Fruit fly (Drosophila melanogaster) whole organism, embryonic: Measurements from ENCODE around the gene CG4631.
A peak's percentile ranks its signal among the peaks of the same experiment; 100 is the strongest.

ENCODE experiments used
- Abd-B ChIP-seq: fragments of 200-800 bp; sonication (Bioruptor generic); optimal IDR thresholded peaks from 2 replicates; lab custom pipeline; 2018; ENCODE audit warnings: missing biosample characterization, mild to moderate bottlenecking, missing genetic modification characterization, moderate library complexity
- Aef1 ChIP-seq: fragments of 200-800 bp; sonication (Bioruptor generic); IDR thresholded peaks from 3 replicates; pipeline ENCODE4 v1.3.6; 2022; ENCODE audit warnings: missing biosample characterization, missing genetic modification characterization
- Antp ChIP-seq: fragments of 200-800 bp; sonication (Bioruptor generic); optimal IDR thresholded peaks from 3 replicates; lab custom pipeline; 2016; ENCODE audit warnings: missing biosample characterization, missing genetic modification characterization
- CG1024 ChIP-seq: fragments of 200-800 bp; sonication (Bioruptor generic); IDR thresholded peaks from 2 replicates; pipeline ENCODE4 v1.3.6; 2022; ENCODE audit warnings: missing biosample characterization, missing genetic modification characterization
- CG10366 ChIP-seq: fragments of 200-800 bp; sonication (Bioruptor generic); IDR thresholded peaks from 2 replicates; pipeline ENCODE4 v1.3.6; 2022; ENCODE audit warnings: missing biosample characterization, missing genetic modification characterization
- CG11085 ChIP-seq: fragments of 200-800 bp; sonication (Bioruptor generic); IDR thresholded peaks from 2 replicates; pipeline ENCODE4 v1.3.6; 2022; ENCODE audit warnings: missing biosample characterization, missing genetic modification characterization
- CG12219 ChIP-seq: fragments of 200-800 bp; sonication (Bioruptor generic); optimal IDR thresholded peaks from 3 replicates; lab custom pipeline; 2018; ENCODE audit warnings: missing biosample characterization, mild to moderate bottlenecking, missing genetic modification characterization
- CG12769 ChIP-seq: fragments of 200-800 bp; sonication (Bioruptor generic); optimal IDR thresholded peaks from 2 replicates; lab custom pipeline; 2019; ENCODE audit warnings: missing biosample characterization, mild to moderate bottlenecking, missing genetic modification characterization, moderate library complexity
- CG16815 ChIP-seq: fragments of 200-800 bp; sonication (Bioruptor generic); optimal IDR thresholded peaks from 3 replicates; lab custom pipeline; 2017; ENCODE audit warnings: missing biosample characterization, mild to moderate bottlenecking, missing genetic modification characterization
- CG18262 ChIP-seq: fragments of 200-800 bp; optimal IDR thresholded peaks from 3 replicates; lab custom pipeline; 2019; ENCODE audit warnings: missing biosample characterization, mild to moderate bottlenecking, missing genetic modification characterization, moderate library complexity
- CG2199 ChIP-seq: fragments of 200-800 bp; sonication (Bioruptor generic); IDR thresholded peaks from 3 replicates; pipeline ENCODE4 v1.3.6; 2022; ENCODE audit warnings: missing biosample characterization, missing genetic modification characterization
- CG30431 ChIP-seq: fragments of 200-800 bp; sonication (Bioruptor generic); optimal IDR thresholded peaks from 2 replicates; lab custom pipeline; 2017; ENCODE audit warnings: missing biosample characterization, missing genetic modification characterization
- CG32532 ChIP-seq: fragments of 200-800 bp; sonication (Bioruptor generic); IDR thresholded peaks from 2 replicates; pipeline ENCODE4 v1.3.6; 2022; ENCODE audit warnings: missing biosample characterization, missing genetic modification characterization
- CG32767 ChIP-seq: fragments of 200-800 bp; sonication (Bioruptor generic); IDR thresholded peaks from 2 replicates; pipeline ENCODE4 v1.3.6; 2022; ENCODE audit warnings: missing biosample characterization, missing genetic modification characterization
- CG42726 ChIP-seq: fragments of 200-800 bp; sonication (Bioruptor generic); IDR thresholded peaks from 2 replicates; pipeline ENCODE4 v1.3.6; 2022; ENCODE audit warnings: missing biosample characterization, missing genetic modification characterization; ENCODE audit not compliant: partially characterized antibody
- CG4282 ChIP-seq: fragments of 200-800 bp; sonication (Bioruptor generic); optimal IDR thresholded peaks from 2 replicates; lab custom pipeline; 2016; ENCODE audit warnings: missing biosample characterization, missing genetic modification characterization
- CG4424 ChIP-seq: fragments of 200-800 bp; sonication (Bioruptor generic); optimal IDR thresholded peaks from 3 replicates; lab custom pipeline; 2016; ENCODE audit warnings: missing biosample characterization, missing genetic modification characterization
- CG8388 ChIP-seq: fragments of 200-800 bp; sonication (Bioruptor generic); optimal IDR thresholded peaks from 2 replicates; lab custom pipeline; 2019; ENCODE audit warnings: missing biosample characterization, mild to moderate bottlenecking, missing genetic modification characterization, moderate library complexity
- CG8478 ChIP-seq: fragments of >200 bp; optimal IDR thresholded peaks from 2 replicates; lab custom pipeline; 2018
- Camta ChIP-seq: fragments of 200-800 bp; sonication (Bioruptor generic); optimal IDR thresholded peaks from 2 replicates; lab custom pipeline; 2016; ENCODE audit warnings: missing biosample characterization, missing genetic modification characterization
- Chrac-16 ChIP-seq: fragments of 200-800 bp; sonication (Bioruptor generic); optimal IDR thresholded peaks from 3 replicates; lab custom pipeline; 2016; ENCODE audit warnings: missing biosample characterization, missing genetic modification characterization
- CrebB ChIP-seq: fragments of 200-800 bp; sonication (Bioruptor generic); optimal IDR thresholded peaks from 3 replicates; lab custom pipeline; 2018; ENCODE audit warnings: missing biosample characterization, mild to moderate bottlenecking, missing genetic modification characterization
- D19B ChIP-seq: fragments of 200-800 bp; sonication (Bioruptor generic); optimal IDR thresholded peaks from 2 replicates; lab custom pipeline; 2017; ENCODE audit warnings: missing biosample characterization, mild to moderate bottlenecking, missing genetic modification characterization
- HHEX ChIP-seq: fragments of 200-800 bp; sonication (Bioruptor generic); optimal IDR thresholded peaks from 3 replicates; lab custom pipeline; 2017; ENCODE audit warnings: missing biosample characterization, mild to moderate bottlenecking, missing genetic modification characterization, missing genetic modification reagents
- HLH54F ChIP-seq: fragments of 200-800 bp; sonication (Bioruptor generic); optimal IDR thresholded peaks from 3 replicates; lab custom pipeline; 2016; ENCODE audit warnings: missing biosample characterization, missing genetic modification characterization
- Hmx ChIP-seq: fragments of 200-800 bp; sonication (Bioruptor generic); optimal IDR thresholded peaks from 2 replicates; lab custom pipeline; 2016; ENCODE audit warnings: missing biosample characterization, missing genetic modification characterization
- Neu2 ChIP-seq: fragments of 200-800 bp; sonication (Bioruptor generic); optimal IDR thresholded peaks from 3 replicates; lab custom pipeline; 2016; ENCODE audit warnings: missing biosample characterization, missing genetic modification characterization, borderline replicate concordance
- Rx ChIP-seq: fragments of 200-800 bp; sonication (Bioruptor generic); IDR thresholded peaks from 2 replicates; pipeline ENCODE4 v1.3.6; 2022; ENCODE audit warnings: missing biosample characterization, missing genetic modification characterization
- Stat92E ChIP-seq, 3 experiments: fragments of >200 bp in 2 of 3; fragments of 200-800 bp in 1 of 3; sonication (Bioruptor generic) in 1 of 3; optimal IDR thresholded peaks; 2 replicates each; lab custom pipeline; 2017 to 2019; ENCODE audit warnings: missing biosample characterization in 3 of 3, missing genetic modification characterization in 3 of 3, mild to moderate bottlenecking in 1 of 3, moderate library complexity in 1 of 3
- Trl ChIP-seq, 3 experiments: fragments of >200 bp in 2 of 3; fragments of 200-800 bp in 1 of 3; sonication (Bioruptor generic) in 1 of 3; optimal IDR thresholded peaks; 2 replicates in 1 of 3; 3 replicates in 2 of 3; lab custom pipeline; 2016 to 2017; ENCODE audit warnings: missing biosample characterization in 1 of 3, missing genetic modification characterization in 1 of 3
- ap ChIP-seq: fragments of 200-800 bp; sonication (Bioruptor generic); IDR thresholded peaks from 2 replicates; pipeline ENCODE4 v1.3.6; 2022; ENCODE audit warnings: missing biosample characterization, missing genetic modification characterization
- az2 ChIP-seq: fragments of 200-800 bp; sonication (Bioruptor generic); optimal IDR thresholded peaks from 3 replicates; lab custom pipeline; 2016; ENCODE audit warnings: missing biosample characterization, missing genetic modification characterization
- bsh ChIP-seq, 2 experiments: fragments of 200-800 bp; sonication (Bioruptor generic); optimal IDR thresholded peaks; 2 replicates each; lab custom pipeline; 2017 to 2018; ENCODE audit warnings: mild to moderate bottlenecking in 2 of 2, missing biosample characterization in 2 of 2, missing genetic modification characterization in 2 of 2, moderate library complexity in 1 of 2
- chn ChIP-seq: fragments of 200-800 bp; sonication (Bioruptor generic); optimal IDR thresholded peaks from 2 replicates; lab custom pipeline; 2016; ENCODE audit warnings: missing biosample characterization, missing genetic modification characterization
- croc ChIP-seq: fragments of 200-800 bp; sonication (Bioruptor generic); conservative IDR thresholded peaks from 3 replicates; pipeline ENCODE4 v1.3.6; 2022; ENCODE audit warnings: missing biosample characterization, missing genetic modification characterization
- cwo ChIP-seq: fragments of 200-800 bp; sonication (Bioruptor generic); optimal IDR thresholded peaks from 3 replicates; lab custom pipeline; 2017; ENCODE audit warnings: missing biosample characterization, missing genetic modification characterization, mild to moderate bottlenecking, moderate library complexity, missing genetic modification reagents
- dimm ChIP-seq: fragments of 200-800 bp; sonication (Bioruptor generic); IDR thresholded peaks from 2 replicates; pipeline ENCODE4 v1.3.6; 2022; ENCODE audit warnings: missing biosample characterization, missing genetic modification characterization
- hbn ChIP-seq: fragments of 200-800 bp; sonication (Bioruptor generic); IDR thresholded peaks from 2 replicates; pipeline ENCODE4 v1.3.6; 2022; ENCODE audit warnings: missing biosample characterization, missing genetic modification characterization; ENCODE audit not compliant: partially characterized antibody
- lov ChIP-seq, 2 experiments: fragments of 200-800 bp in 1 of 2; fragments of >200 bp in 1 of 2; sonication (Bioruptor generic) in 1 of 2; IDR thresholded peaks in 1 of 2; optimal IDR thresholded peaks in 1 of 2; 2 replicates in 1 of 2; 3 replicates in 1 of 2; pipeline versions ENCODE4 v1.3.6 to Lab custom; 2017 to 2022; ENCODE audit warnings: missing biosample characterization in 1 of 2, missing genetic modification characterization in 1 of 2
- odd ChIP-seq: fragments of 200-800 bp; sonication (Bioruptor generic); optimal IDR thresholded peaks from 2 replicates; lab custom pipeline; 2017; ENCODE audit warnings: missing biosample characterization, mild to moderate bottlenecking, missing genetic modification characterization
- pan ChIP-seq, 4 experiments: fragments of >200 bp in 3 of 4; fragments of 200-800 bp in 1 of 4; sonication (Bioruptor generic) in 1 of 4; optimal IDR thresholded peaks in 3 of 4; IDR thresholded peaks in 1 of 4; 2 replicates each; pipeline versions ENCODE4 v1.3.6 to Lab custom; 2017 to 2022; ENCODE audit warnings: missing biosample characterization in 2 of 4, missing genetic modification characterization in 2 of 4, mixed read lengths in 1 of 4
- ro ChIP-seq: fragments of 200-800 bp; sonication (Bioruptor generic); IDR thresholded peaks from 2 replicates; pipeline ENCODE4 v1.3.6; 2022; ENCODE audit warnings: missing biosample characterization, missing genetic modification characterization
- scrt ChIP-seq: fragments of 200-800 bp; sonication (Bioruptor generic); optimal IDR thresholded peaks from 2 replicates; lab custom pipeline; 2018; ENCODE audit warnings: missing biosample characterization, mild to moderate bottlenecking, missing genetic modification characterization, moderate library complexity
- sens ChIP-seq: fragments of 200-800 bp; sonication (Bioruptor generic); peaks from one replicate; lab custom pipeline; 2016; ENCODE audit warnings: missing biosample characterization, missing genetic modification characterization
- sisA ChIP-seq: fragments of 200-800 bp; sonication (Bioruptor generic); IDR thresholded peaks from 2 replicates; pipeline ENCODE4 v1.3.6; 2022; ENCODE audit warnings: missing biosample characterization, missing genetic modification characterization
- slp2 ChIP-seq: fragments of 200-800 bp; sonication (Bioruptor generic); optimal IDR thresholded peaks from 2 replicates; lab custom pipeline; 2016; ENCODE audit warnings: missing biosample characterization, missing genetic modification characterization
- unc-4 ChIP-seq: fragments of 200-800 bp; sonication (Bioruptor generic); IDR thresholded peaks from 2 replicates; pipeline ENCODE4 v1.3.6; 2022; ENCODE audit warnings: missing biosample characterization, missing genetic modification characterization; ENCODE audit not compliant: partially characterized antibody
- vvl ChIP-seq: fragments of 200-800 bp; sonication (Bioruptor generic); IDR thresholded peaks from 2 replicates; pipeline ENCODE4 v1.3.6; 2022; ENCODE audit warnings: missing biosample characterization, missing genetic modification characterization
- wdn ChIP-seq: fragments of 200-800 bp; sonication (Bioruptor generic); IDR thresholded peaks from 2 replicates; pipeline ENCODE4 v1.3.6; 2022; ENCODE audit warnings: missing biosample characterization, missing genetic modification characterization
- zfh1 ChIP-seq: fragments of 200-800 bp; sonication (Bioruptor generic); IDR thresholded peaks from 3 replicates; pipeline ENCODE4 v1.3.6; 2022; ENCODE audit warnings: missing biosample characterization, missing genetic modification characterization

Gene CG4631

DNA sequence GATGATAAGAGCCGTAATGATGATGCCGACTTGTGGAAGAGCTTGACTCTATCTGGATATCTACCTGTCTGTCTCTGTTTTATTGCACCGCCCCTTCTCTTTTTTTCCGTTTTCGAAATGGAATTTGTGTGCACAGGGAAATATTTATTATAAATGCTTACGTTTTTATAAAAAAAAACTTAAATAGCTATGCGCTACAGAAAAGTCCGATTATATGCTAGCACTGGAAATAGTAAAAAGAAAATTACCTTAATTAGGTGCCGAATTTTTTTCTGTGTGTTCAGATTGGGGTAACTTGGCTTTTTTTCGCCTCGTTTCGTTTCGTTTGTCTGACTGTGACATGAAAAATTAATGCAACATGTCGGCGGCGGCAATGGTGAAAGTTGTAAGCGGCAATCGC lies 15.2 kb upstream of the CG4631 start (continued):
- TF ChIP-seq CG10366 (GFP tag; lab: Robert Waterston, UW) (0 out of 2 replicates have a peak, but pooled peaks have one; percentile 31), slp2 (GFP tag; lab: Kevin White, UChicago) (no peak), CG30431 (GFP tag; lab: Kevin White, UChicago) (peak; percentile 20), hbn (no peak), sisA (GFP tag; lab: Robert Waterston, UW) (peak; percentile 71), dimm (peak; percentile 56; the same call in 1 of the 2 replicates), CG8478 (no peak), CG4424 (GFP tag; lab: Kevin White, UChicago) (peak; percentile 70), CG1024 (peak; percentile 56; the same call in 1 of the 2 replicates), ro (GFP tag; lab: Robert Waterston, UW) (peak; percentile 40; the same call in 1 of the 2 replicates), CG2199 (GFP tag; lab: Robert Waterston, UW) (peak; percentile 62; the same call in 1 of the 3 replicates), Stat92E (GFP tag; optimal IDR thresholded peaks at IDR 0.05; lab: Kevin White, UChicago) (no peak), CG8388 (GFP tag; lab: Kevin White, UChicago) (peak; percentile 59), CrebB (tag; lab: Kevin White, UChicago) (no peak), chn (GFP tag; lab: Kevin White, UChicago) (peak; percentile 26), CG16815 (GFP tag; lab: Kevin White, UChicago) (no peak), sens (GFP tag; lab: Kevin White, UChicago) (peak; percentile 97), CG42726 (GFP tag; lab: Robert Waterston, UW) (no peak), scrt (no peak), CG32767 (GFP tag; lab: Robert Waterston, UW) (no peak), zfh1 (peak; percentile 83), vvl (GFP tag; lab: Robert Waterston, UW) (peak; percentile 87), wdn (GFP tag; lab: Robert Waterston, UW) (no peak), Abd-B (GFP tag; lab: Kevin White, UChicago) (peak; percentile 50), Camta (no peak), ap (GFP tag; lab: Robert Waterston, UW) (peak; percentile 69), Rx (GFP tag; lab: Robert Waterston, UW) (peak; percentile 44; the same call in 1 of the 2 replicates), lov (optimal IDR thresholded peaks at IDR 0.05; lab: Kevin White, UChicago) (no peak), lov (GFP tag; IDR thresholded peaks at IDR 0.05; lab: Robert Waterston, UW) (no peak), croc (peak; percentile 31; the same call in 2 of the 3 replicates), Hmx (GFP tag; lab: Kevin White, UChicago) (no peak), CG11085 (no peak), CG12769 (tag; lab: Kevin White, UChicago) (no peak), bsh (GFP tag; optimal IDR thresholded peaks at IDR 0.05; lab: Kevin White, UChicago) (peak; percentile 65 to 86), CG18262 (peak; percentile 62), unc-4 (GFP tag; lab: Robert Waterston, UW) (no peak), az2 (GFP tag; lab: Kevin White, UChicago) (peak; percentile 52), CG12219 (GFP tag; lab: Kevin White, UChicago) (peak; percentile 24), CG4282 (no peak), D19B (GFP tag; lab: Kevin White, UChicago) (no peak), Chrac-16 (peak; percentile 15), pan (optimal IDR thresholded peaks at IDR 0.05; lab: Kevin White, UChicago) (no peak), pan (GFP tag; optimal IDR thresholded peaks at IDR 0.05 in 1 of 2, IDR thresholded peaks at IDR 0.05 in 1 of 2) (peak in 1 of 2 experiments; percentile 68), Aef1 (GFP tag; lab: Robert Waterston, UW) (no peak; the same call in 2 of the 3 replicates), Trl (optimal IDR thresholded peaks at IDR 0.05; lab: Kevin White, UChicago) (no peak), Trl (GFP tag; optimal IDR thresholded peaks at IDR 0.05; lab: Kevin White, UChicago) (no peak), cwo (GFP tag; lab: Kevin White, UChicago) (no peak), Antp (GFP tag; lab: Kevin White, UChicago) (no peak), Neu2 (no peak), CG32532 (GFP tag; lab: Robert Waterston, UW) (no peak), HLH54F (GFP tag; lab: Kevin White, UChicago) (no peak), odd (GFP tag; lab: Kevin White, UChicago) (no peak), HHEX (GFP tag; lab: Kevin White, UChicago) (no peak)
